Worm (Caenorhabditis elegans) whole organism, late embryonic: ENCODE results near the gene srh-220.

Experiments used
- ceh-14 ChIP-seq: sonication (generic microtip); optimal IDR thresholded peaks from 2 replicates; lab custom pipeline; 2016; ENCODE audit warnings: missing genotype, missing genetic modification characterization, missing compliant biosample characterization
- ceh-34 ChIP-seq: sonication (generic microtip); optimal IDR thresholded peaks from 2 replicates; lab custom pipeline; 2016; ENCODE audit warnings: mild to moderate bottlenecking, missing genetic modification characterization, missing compliant biosample characterization
- fkh-10 ChIP-seq: fragments of 150-350 bp; optimal IDR thresholded peaks from 2 replicates; lab custom pipeline; 2014; ENCODE audit warnings: missing biosample characterization, missing genetic modification reagents, missing genetic modification characterization
- nhr-11 ChIP-seq: fragments of 150-350 bp; optimal IDR thresholded peaks from 2 replicates; lab custom pipeline; 2014; ENCODE audit warnings: missing biosample characterization, missing genetic modification characterization
- pqm-1 ChIP-seq: sonication (generic microtip); optimal IDR thresholded peaks from 2 replicates; lab custom pipeline; 2016; ENCODE audit warnings: missing genetic modification characterization, missing compliant biosample characterization
- sox-2 ChIP-seq: fragments of 200-800 bp; sonication (Bioruptor generic); IDR thresholded peaks from 2 replicates; pipeline ENCODE4 v1.3.6; 2022; ENCODE audit warnings: missing genetic modification reagents, missing genetic modification characterization, missing compliant biosample characterization
- unc-86 ChIP-seq: sonication (generic microtip); optimal IDR thresholded peaks from 2 replicates; lab custom pipeline; 2016; ENCODE audit warnings: missing genetic modification characterization, missing compliant biosample characterization

DNA sequence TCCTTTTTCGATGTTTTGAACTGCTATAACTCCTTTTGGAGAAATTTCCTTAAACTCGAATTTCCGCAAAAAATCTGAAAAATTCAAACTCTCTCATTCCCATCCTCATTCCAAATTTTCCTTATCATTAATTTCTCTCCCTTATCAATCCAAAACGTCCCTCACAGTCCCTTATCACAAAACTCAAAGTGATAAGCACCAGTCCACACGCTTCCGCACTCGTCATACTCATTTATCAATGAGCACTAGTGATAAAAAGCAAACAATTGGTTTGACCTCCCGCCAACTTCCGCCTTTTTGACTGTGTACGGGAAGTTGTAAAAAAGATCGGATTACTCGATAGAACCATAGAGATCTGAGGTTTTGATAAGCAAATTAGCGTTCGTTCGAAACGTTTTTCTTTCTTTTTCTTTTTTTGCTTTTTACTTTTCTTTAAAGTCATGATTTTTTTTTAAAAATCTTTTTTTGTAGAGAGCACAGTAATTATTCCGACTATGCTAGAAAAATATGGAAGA is 10.9 kb upstream of the srh-220 start, which contains the start of gene clec-78:
- TF ChIP-seq unc-86 (tag; lab: Kevin White, UChicago) (no peak), sox-2 (GFP tag; lab: Robert Waterston, UW) (no peak), fkh-10 (GFP tag; lab: Kevin White, UChicago) (no peak), ceh-14 (tag; lab: Kevin White, UChicago) (no peak), nhr-11 (no peak), ceh-34 (tag; lab: Kevin White, UChicago) (no peak), pqm-1 (tag; lab: Kevin White, UChicago) (peak; percentile 83)
